Worm (Caenorhabditis elegans) whole organism, early embryonic: Measurements from ENCODE around the gene C07A9.10.

Experiments used
- ama-1 ChIP-seq: fragments of 150-350 bp; optimal IDR thresholded peaks from 2 replicates; lab custom pipeline; 2014
- ceh-36 ChIP-seq: sonication (generic microtip); optimal IDR thresholded peaks from 2 replicates; lab custom pipeline; 2016; ENCODE audit warnings: missing genetic modification characterization, inconsistent platforms, missing compliant biosample characterization
- hnd-1 ChIP-seq: sonication (generic microtip); optimal IDR thresholded peaks from 2 replicates; lab custom pipeline; 2016; ENCODE audit warnings: missing genetic modification characterization, missing compliant biosample characterization
- sea-1 ChIP-seq: fragments of 200-800 bp; sonication (Bioruptor generic); conservative IDR thresholded peaks from 2 replicates; pipeline ENCODE4 v1.3.6; 2022; ENCODE audit warnings: missing genetic modification characterization, missing compliant biosample characterization
- tbx-11 ChIP-seq: fragments of 200-800 bp; sonication (Bioruptor generic); IDR thresholded peaks from 2 replicates; pipeline ENCODE4 v1.3.6; 2022; ENCODE audit warnings: missing genetic modification characterization, missing compliant biosample characterization
- tbx-37 ChIP-seq: fragments of 200-800 bp; sonication (Bioruptor generic); conservative IDR thresholded peaks from 2 replicates; pipeline ENCODE4 v1.3.6; 2022; ENCODE audit warnings: missing genetic modification reagents, missing genetic modification characterization, missing compliant biosample characterization
- tra-4 ChIP-seq: sonication (generic microtip); optimal IDR thresholded peaks from 2 replicates; lab custom pipeline; 2017; ENCODE audit warnings: missing genetic modification characterization, missing compliant biosample characterization

ce11 chrIII:9720191-9720590, 34.3 kb upstream of the C07A9.10 start, which contains the start of gene ncx-7:
- TF ChIP-seq ceh-36 = no peak
- no peak for TF ChIP-seq tra-4 (tag; lab: Kevin White, UChicago)
- TF ChIP-seq ama-1 (lab: Kevin White, UChicago) = no peak
- TF ChIP-seq sea-1 (GFP tag; lab: Robert Waterston, UW) = no peak
- TF ChIP-seq tbx-37 = no peak
- no peak for TF ChIP-seq hnd-1 (tag; lab: Kevin White, UChicago)
- TF ChIP-seq tbx-11 (GFP tag; lab: Robert Waterston, UW) = no peak
